Worm (Caenorhabditis elegans) whole organism, L2 larva: ENCODE data around the gene nspb-4.

Experiments used
- ceh-16 ChIP-seq: fragments of 150-350 bp; optimal IDR thresholded peaks from 2 replicates; lab custom pipeline; 2014; ENCODE audit warnings: missing biosample characterization, missing genetic modification characterization
- mab-5 ChIP-seq: fragments of 150-350 bp; optimal IDR thresholded peaks from 2 replicates; lab custom pipeline; 2014; ENCODE audit warnings: missing biosample characterization, missing genetic modification characterization
- mdl-1 ChIP-seq, 2 experiments: fragments of 150-350 bp in 1 of 2; sonication (generic microtip) in 1 of 2; optimal IDR thresholded peaks; 2 replicates each; lab custom pipeline; 2017; ENCODE audit warnings: missing biosample characterization in 2 of 2, missing genetic modification characterization in 2 of 2
- nhr-77 ChIP-seq: fragments of 150-350 bp; optimal IDR thresholded peaks from 2 replicates; lab custom pipeline; 2014; ENCODE audit warnings: missing biosample characterization, missing genetic modification characterization
- unc-62 ChIP-seq: fragments of 150-350 bp; optimal IDR thresholded peaks from 2 replicates; lab custom pipeline; 2014; ENCODE audit warnings: missing biosample characterization, missing genetic modification reagents, missing genetic modification characterization

- TF ChIP-seq ceh-16 = no peak
- no peak for TF ChIP-seq mab-5 (tag; lab: Kevin White, UChicago)
- no peak for TF ChIP-seq nhr-77 (tag; lab: Kevin White, UChicago)
- no peak for TF ChIP-seq unc-62 (GFP tag; lab: Kevin White, UChicago)
- TF ChIP-seq mdl-1 (tag; optimal IDR thresholded peaks at IDR 0.05; lab: Kevin White, UChicago) = no peak
Measured at ce11 chrIV:6605863-6606262, 7.8 kb downstream of the nspb-4 start, which contains the start of gene nstp-2.
